Fruit fly (Drosophila melanogaster) whole organism, wandering third instar larva: ENCODE measurements around the gene Rh5.

Experiments used
- Abd-B ChIP-seq: fragments of >200 bp; optimal IDR thresholded peaks from 2 replicates; lab custom pipeline; 2017; ENCODE audit warnings: missing biosample characterization, missing genetic modification characterization
- Dif ChIP-seq: fragments of 200-275, 200-300 bp; sonication (Bioruptor generic); optimal IDR thresholded peaks from 2 replicates; lab custom pipeline; 2018; ENCODE audit warnings: missing biosample characterization, missing genetic modification characterization; ENCODE audit not compliant: partially characterized antibody
- ey ChIP-seq: fragments of 200-800 bp; sonication (Bioruptor generic); optimal IDR thresholded peaks from 2 replicates; lab custom pipeline; 2016; ENCODE audit warnings: missing biosample characterization, missing genetic modification characterization
- psq ChIP-seq: fragments of 200-800 bp; sonication (Bioruptor generic); optimal IDR thresholded peaks from 3 replicates; lab custom pipeline; 2017; ENCODE audit warnings: missing biosample characterization, mild to moderate bottlenecking, missing genetic modification characterization, moderate library complexity
- usp ChIP-seq: fragments of >200 bp; optimal IDR thresholded peaks from 2 replicates; lab custom pipeline; 2017; ENCODE audit warnings: missing biosample characterization, missing genetic modification characterization

DNA sequence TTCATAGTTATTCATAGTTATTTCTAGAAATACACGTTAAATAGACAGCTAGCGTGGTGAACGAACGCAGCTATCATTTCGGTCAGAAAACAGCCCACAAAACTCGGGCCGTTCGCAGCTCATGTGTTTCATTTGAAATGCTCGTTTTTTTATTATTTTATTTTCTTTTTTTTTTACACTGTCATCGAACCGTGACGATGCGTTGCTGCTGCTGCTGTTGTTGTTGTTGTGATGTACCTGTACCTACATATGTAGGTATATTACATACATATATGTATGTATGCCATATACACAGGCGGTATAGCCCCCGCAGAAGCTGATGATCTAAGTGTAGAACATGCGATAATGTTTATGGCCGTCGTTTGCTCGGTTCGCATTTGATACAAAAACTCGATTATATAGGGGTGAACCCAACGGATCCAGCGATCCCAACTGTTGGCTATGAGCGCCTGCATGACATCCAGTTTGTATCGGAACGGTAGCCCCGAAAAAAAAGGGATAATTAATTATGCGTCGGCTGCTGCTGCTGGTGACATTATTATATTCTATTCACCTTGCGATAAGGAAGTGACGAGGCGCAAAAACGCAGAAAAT lies 34.7 kb upstream of the Rh5 start:
- TF ChIP-seq psq (GFP tag; lab: Kevin White, UChicago) (no peak), Abd-B (no peak), usp (no peak), ey (GFP tag; lab: Kevin White, UChicago) (no peak), Dif (GFP tag; lab: Kevin White, UChicago) (no peak)
